Worm (Caenorhabditis elegans) whole organism, young adult: ENCODE results near the gene ZK228.13.

Experiments used
- B0035.1 ChIP-seq: sonication (generic microtip); optimal IDR thresholded peaks from 2 replicates; lab custom pipeline; 2016; ENCODE audit warnings: missing genetic modification characterization, mild to moderate bottlenecking, missing compliant biosample characterization, missing genotype, missing genetic modification reagents
- C06A6.2 ChIP-seq: fragments of 200-800 bp; sonication (Bioruptor generic); conservative IDR thresholded peaks from 2 replicates; pipeline ENCODE4 v1.3.6; 2022; ENCODE audit warnings: missing genetic modification characterization, missing compliant biosample characterization
- F10E7.11 ChIP-seq: sonication (generic microtip); optimal IDR thresholded peaks from 2 replicates; lab custom pipeline; 2017; ENCODE audit warnings: mild to moderate bottlenecking, missing genetic modification characterization, moderate library complexity, missing compliant biosample characterization
- F22D6.2 ChIP-seq: sonication (generic microtip); optimal IDR thresholded peaks from 2 replicates; lab custom pipeline; 2016; ENCODE audit warnings: mild to moderate bottlenecking, missing genetic modification characterization, missing compliant biosample characterization
- F39B2.1 ChIP-seq: fragments of 200-800 bp; sonication (Bioruptor generic); IDR thresholded peaks from 2 replicates; pipeline ENCODE4 v1.3.6; 2022; ENCODE audit warnings: missing genetic modification reagents, missing genetic modification characterization, missing compliant biosample characterization
- F57C9.4 ChIP-seq: sonication (generic microtip); optimal IDR thresholded peaks from 2 replicates; lab custom pipeline; 2017; ENCODE audit warnings: mild to moderate bottlenecking, missing genetic modification characterization, missing compliant biosample characterization
- Y56A3A.18 ChIP-seq: fragments of 200-800 bp; sonication (Bioruptor generic); IDR thresholded peaks from 2 replicates; pipeline ENCODE4 v1.3.6; 2022; ENCODE audit warnings: missing genetic modification reagents, missing genetic modification characterization, missing compliant biosample characterization
- Y95B8A.8 ChIP-seq: fragments of 200-800 bp; sonication (Bioruptor generic); IDR thresholded peaks from 2 replicates; pipeline ENCODE4 v1.3.6; 2022; ENCODE audit warnings: missing genetic modification reagents, missing genetic modification characterization, missing compliant biosample characterization
- akir-1 ChIP-seq: fragments of 200-800 bp; sonication (Bioruptor generic); optimal IDR thresholded peaks from 2 replicates; lab custom pipeline; 2018; ENCODE audit warnings: mild to moderate bottlenecking, missing genetic modification characterization, moderate library complexity, missing compliant biosample characterization
- aptf-2 ChIP-seq: fragments of 200-800 bp; sonication (Bioruptor generic); conservative IDR thresholded peaks from 2 replicates; pipeline ENCODE4 v1.3.6; 2022; ENCODE audit warnings: missing genetic modification reagents, missing genetic modification characterization, missing compliant biosample characterization
- aptf-3 ChIP-seq: fragments of 200-800 bp; sonication (Bioruptor generic); IDR thresholded peaks from 2 replicates; pipeline ENCODE4 v1.3.6; 2022; ENCODE audit warnings: missing genetic modification characterization, missing compliant biosample characterization
- attf-5 ChIP-seq: fragments of 200-800 bp; sonication (Bioruptor generic); optimal IDR thresholded peaks from 2 replicates; lab custom pipeline; 2018; ENCODE audit warnings: mild to moderate bottlenecking, missing genetic modification characterization, missing compliant biosample characterization
- attf-6 ChIP-seq: fragments of 200-800 bp; sonication (Bioruptor generic); IDR thresholded peaks from 2 replicates; pipeline ENCODE4 v1.3.6; 2022; ENCODE audit warnings: missing genetic modification reagents, missing genetic modification characterization, missing compliant biosample characterization
- bed-1 ChIP-seq: fragments of 200-800 bp; sonication (Bioruptor generic); IDR thresholded peaks from 2 replicates; pipeline ENCODE4 v1.3.6; 2022; ENCODE audit warnings: missing genetic modification reagents, missing genetic modification characterization, missing compliant biosample characterization
- cebp-1 ChIP-seq, 2 experiments: fragments of 200-800 bp in 1 of 2; sonication (Bioruptor generic) in 1 of 2; sonication (generic microtip) in 1 of 2; IDR thresholded peaks in 1 of 2; optimal IDR thresholded peaks in 1 of 2; 2 replicates each; pipeline versions ENCODE4 v1.3.6 to Lab custom; 2017 to 2022; ENCODE audit warnings: missing compliant biosample characterization in 2 of 2, missing genetic modification characterization in 2 of 2, mild to moderate bottlenecking in 1 of 2, missing genetic modification reagents in 1 of 2, moderate library complexity in 1 of 2
- ceh-91 ChIP-seq: fragments of 200-800 bp; sonication (Bioruptor generic); IDR thresholded peaks from 2 replicates; pipeline ENCODE4 v1.3.6; 2022; ENCODE audit warnings: missing genetic modification reagents, missing genetic modification characterization, missing compliant biosample characterization
- chd-7 ChIP-seq: sonication (generic microtip); optimal IDR thresholded peaks from 2 replicates; lab custom pipeline; 2016; ENCODE audit warnings: mild to moderate bottlenecking, missing genetic modification characterization, moderate library complexity, missing compliant biosample characterization
- die-1 ChIP-seq: sonication (generic microtip); optimal IDR thresholded peaks from 2 replicates; lab custom pipeline; 2016; ENCODE audit warnings: missing genotype, mild to moderate bottlenecking, missing genetic modification characterization, missing compliant biosample characterization
- dpff-1 ChIP-seq: sonication (generic microtip); optimal IDR thresholded peaks from 2 replicates; lab custom pipeline; 2017; ENCODE audit warnings: mild to moderate bottlenecking, missing genetic modification characterization, missing compliant biosample characterization
- egrh-3 ChIP-seq: fragments of 200-800 bp; sonication (Bioruptor generic); IDR thresholded peaks from 2 replicates; pipeline ENCODE4 v1.3.6; 2022; ENCODE audit warnings: missing genetic modification reagents, missing genetic modification characterization, missing compliant biosample characterization
- hlh-26 ChIP-seq: fragments of 200-800 bp; sonication (Bioruptor generic); conservative IDR thresholded peaks from 2 replicates; pipeline ENCODE4 v1.3.6; 2022; ENCODE audit warnings: missing genetic modification reagents, missing genetic modification characterization, missing compliant biosample characterization
- hmg-1.2 ChIP-seq: fragments of 200-800 bp; sonication (Bioruptor generic); IDR thresholded peaks from 2 replicates; pipeline ENCODE4 v1.3.6; 2022; ENCODE audit warnings: missing genetic modification reagents, missing genetic modification characterization, missing compliant biosample characterization
- lin-26 ChIP-seq: fragments of 200-800 bp; sonication (Bioruptor generic); IDR thresholded peaks from 2 replicates; pipeline ENCODE4 v1.3.6; 2022; ENCODE audit warnings: missing genetic modification reagents, missing genetic modification characterization, missing compliant biosample characterization
- lin-35 ChIP-seq, 3 experiments: fragments of 150-350 bp in 2 of 3; sonication (generic microtip) in 1 of 3; optimal IDR thresholded peaks; 2 replicates each; lab custom pipeline; 2014 to 2018; ENCODE audit warnings: missing biosample characterization in 3 of 3, missing genetic modification characterization in 3 of 3, missing genetic modification reagents in 3 of 3
- lin-40 ChIP-seq: sonication (generic microtip); optimal IDR thresholded peaks from 2 replicates; lab custom pipeline; 2016; ENCODE audit warnings: missing genetic modification characterization, mild to moderate bottlenecking, missing compliant biosample characterization, missing genotype, missing genetic modification reagents
- lin-54 ChIP-seq: fragments of 200-800 bp; sonication (Bioruptor generic); optimal IDR thresholded peaks from 2 replicates; lab custom pipeline; 2018; ENCODE audit warnings: mild to moderate bottlenecking, missing genetic modification characterization, missing compliant biosample characterization
- mel-28 ChIP-seq: sonication (generic microtip); optimal IDR thresholded peaks from 2 replicates; lab custom pipeline; 2016; ENCODE audit warnings: borderline replicate concordance, mild to moderate bottlenecking, missing genetic modification characterization, missing compliant biosample characterization
- nfyb-1 ChIP-seq: fragments of 200-800 bp; sonication (Bioruptor generic); IDR thresholded peaks from 2 replicates; pipeline ENCODE4 v1.3.6; 2022; ENCODE audit warnings: missing genetic modification reagents, missing genetic modification characterization, missing compliant biosample characterization
- nhr-120 ChIP-seq: fragments of 200-800 bp; sonication (Bioruptor generic); IDR thresholded peaks from 2 replicates; pipeline ENCODE4 v1.3.6; 2022; ENCODE audit warnings: missing genetic modification characterization, missing compliant biosample characterization
- nhr-27 ChIP-seq: fragments of 200-800 bp; sonication (Bioruptor generic); optimal IDR thresholded peaks from 2 replicates; lab custom pipeline; 2018; ENCODE audit warnings: mild to moderate bottlenecking, missing genetic modification characterization, moderate library complexity, missing compliant biosample characterization
- pbrm-1 ChIP-seq: fragments of 200-800 bp; sonication (Bioruptor generic); IDR thresholded peaks from 2 replicates; pipeline ENCODE4 v1.3.6; 2022; ENCODE audit warnings: missing genetic modification reagents, missing genetic modification characterization, missing compliant biosample characterization
- rec-8 ChIP-seq, 2 experiments: sonication (generic microtip); optimal IDR thresholded peaks; 2 replicates each; lab custom pipeline; 2016; ENCODE audit warnings: mild to moderate bottlenecking in 2 of 2, missing genetic modification characterization in 2 of 2, missing genetic modification reagents in 2 of 2, missing genotype in 2 of 2, missing biosample characterization in 1 of 2, missing compliant biosample characterization in 1 of 2, moderate library complexity in 1 of 2
- sea-2 ChIP-seq: fragments of 200-800 bp; sonication (Bioruptor generic); IDR thresholded peaks from 2 replicates; pipeline ENCODE4 v1.3.6; 2022; ENCODE audit warnings: missing genetic modification characterization, missing compliant biosample characterization
- snpc-1.3 ChIP-seq: sonication (generic microtip); optimal IDR thresholded peaks from 2 replicates; lab custom pipeline; 2017; ENCODE audit warnings: missing genetic modification characterization, mild to moderate bottlenecking, missing compliant biosample characterization, antibody characterized with exemption, moderate library complexity, missing genotype, missing genetic modification reagents; ENCODE audit not compliant: insufficient read depth
- snpc-3.4 ChIP-seq: sonication (generic microtip); optimal IDR thresholded peaks from 2 replicates; lab custom pipeline; 2017; ENCODE audit warnings: missing genetic modification characterization, mild to moderate bottlenecking, missing compliant biosample characterization, antibody characterized with exemption, moderate library complexity, missing genotype, missing genetic modification reagents
- zfh-2 ChIP-seq: fragments of 200-800 bp; sonication (Bioruptor generic); conservative IDR thresholded peaks from 2 replicates; pipeline ENCODE4 v1.3.6; 2022; ENCODE audit warnings: missing genetic modification reagents, missing genetic modification characterization, missing compliant biosample characterization
- ztf-22 ChIP-seq: fragments of 200-800 bp; sonication (Bioruptor generic); optimal IDR thresholded peaks from 2 replicates; lab custom pipeline; 2018; ENCODE audit warnings: mild to moderate bottlenecking, missing genetic modification characterization, moderate library complexity, missing compliant biosample characterization

Gene ZK228.13

DNA sequence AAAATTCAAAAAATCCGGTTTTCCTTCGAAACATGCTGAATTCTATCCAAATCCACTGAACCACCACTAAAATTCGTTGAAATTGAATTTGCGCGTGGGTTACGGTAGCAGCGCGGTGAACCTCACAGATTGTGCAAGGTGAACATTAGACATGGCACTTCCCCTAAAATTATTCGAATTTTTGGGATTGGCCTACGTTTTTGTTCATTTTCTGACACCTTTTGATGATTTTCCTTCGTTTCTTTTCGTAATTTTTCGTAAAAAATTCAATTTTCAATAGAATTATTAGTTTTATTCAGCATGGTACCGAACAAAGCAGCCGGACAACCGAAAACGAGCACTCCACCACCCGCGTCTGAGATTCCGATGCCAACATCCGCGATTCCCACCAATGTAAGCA is 29.9 kb downstream of the ZK228.13 start, which contains the start of gene ZK262.8 (continued):
- TF ChIP-seq sea-2 (no peak), ceh-91 (GFP tag; lab: Robert Waterston, UW) (no peak), dpff-1 (tag; lab: Kevin White, UChicago) (no peak), F22D6.2 (tag; lab: Kevin White, UChicago) (no peak), pbrm-1 (GFP tag; lab: Robert Waterston, UW) (no peak)

- no peak for TF ChIP-seq B0035.1
- TF ChIP-seq hlh-26 = no peak
- no peak for TF ChIP-seq mel-28 (tag; lab: Kevin White, UChicago)
- no peak for TF ChIP-seq ztf-22 (GFP tag; lab: Kevin White, UChicago)
- no peak for TF ChIP-seq egrh-3 (GFP tag; lab: Robert Waterston, UW)
- no peak for TF ChIP-seq bed-1 (GFP tag; lab: Robert Waterston, UW)
- no peak for TF ChIP-seq aptf-3 (GFP tag; lab: Robert Waterston, UW)
- no peak for TF ChIP-seq attf-6
- no peak for TF ChIP-seq nhr-27 (tag; lab: Kevin White, UChicago)
- no peak for TF ChIP-seq zfh-2 (GFP tag; lab: Robert Waterston, UW)
- TF ChIP-seq snpc-1.3 = no peak
- TF ChIP-seq lin-35 (GFP tag; optimal IDR thresholded peaks at IDR 0.05; lab: Kevin White, UChicago) = no peak
- no peak for TF ChIP-seq rec-8 (tag; optimal IDR thresholded peaks at IDR 0.05; lab: Kevin White, UChicago)
- no peak for TF ChIP-seq lin-54 (GFP tag; lab: Kevin White, UChicago)
- no peak for TF ChIP-seq F57C9.4 (tag; lab: Kevin White, UChicago)
- no peak for TF ChIP-seq F39B2.1 (GFP tag; lab: Robert Waterston, UW)
- TF ChIP-seq C06A6.2 (GFP tag; lab: Robert Waterston, UW) = no peak
- no peak for TF ChIP-seq hmg-1.2 (GFP tag; lab: Robert Waterston, UW)
- no peak for TF ChIP-seq lin-26 (GFP tag; lab: Robert Waterston, UW)
Observed at ce11 chrV:18434961-18435360, 33.0 kb downstream of the ZK228.13 start, which contains the start of gene ZK262.20. ZK262.20 (minus strand) TSS chrV:18435061.

- TF ChIP-seq die-1 (no peak), F22D6.2 (tag; lab: Kevin White, UChicago) (no peak), attf-5 (GFP tag; lab: Kevin White, UChicago) (no peak), bed-1 (GFP tag; lab: Robert Waterston, UW) (no peak), akir-1 (GFP tag; lab: Kevin White, UChicago) (no peak), B0035.1 (no peak), cebp-1 (GFP tag; IDR thresholded peaks at IDR 0.05; lab: Robert Waterston, UW) (no peak), cebp-1 (tag; optimal IDR thresholded peaks at IDR 0.05; lab: Kevin White, UChicago) (no peak), aptf-2 (GFP tag; lab: Robert Waterston, UW) (no peak), ztf-22 (GFP tag; lab: Kevin White, UChicago) (no peak), nfyb-1 (GFP tag; lab: Robert Waterston, UW) (no peak), nhr-120 (GFP tag; lab: Robert Waterston, UW) (no peak), chd-7 (no peak), aptf-3 (GFP tag; lab: Robert Waterston, UW) (no peak), F39B2.1 (GFP tag; lab: Robert Waterston, UW) (no peak), Y95B8A.8 (GFP tag; lab: Robert Waterston, UW) (no peak), Y56A3A.18 (GFP tag; lab: Robert Waterston, UW) (no peak), lin-40 (tag; lab: Kevin White, UChicago) (no peak), F10E7.11 (tag; lab: Kevin White, UChicago) (no peak), snpc-3.4 (tag; lab: Kevin White, UChicago) (no peak), attf-6 (no peak)
Observed at ce11 chrV:18431450-18431849, 36.5 kb downstream of the ZK228.13 start, which contains the start of gene srw-82. srw-82 (plus strand) TSS chrV:18431750.
